Fruit fly (Drosophila melanogaster) whole organism, pupa: ENCODE measurements around the gene CG42238.

ENCODE experiments used
- CG10348 ChIP-seq: fragments of 200-800 bp; sonication (Bioruptor generic); IDR thresholded peaks from 2 replicates; pipeline ENCODE4 v1.3.6; 2022; ENCODE audit warnings: missing biosample characterization, missing genetic modification characterization
- CG12605 ChIP-seq: fragments of 200-800 bp; sonication (Bioruptor generic); IDR thresholded peaks from 2 replicates; pipeline ENCODE4 v1.3.6; 2022; ENCODE audit warnings: missing biosample characterization, missing genetic modification characterization
- CG13204 ChIP-seq: fragments of 200-800 bp; sonication (Bioruptor generic); optimal IDR thresholded peaks from 2 replicates; lab custom pipeline; 2018; ENCODE audit warnings: missing biosample characterization, mild to moderate bottlenecking, missing genetic modification characterization, moderate library complexity
- CG14655 ChIP-seq: fragments of 200-800 bp; sonication (Bioruptor generic); optimal IDR thresholded peaks from 3 replicates; lab custom pipeline; 2017; ENCODE audit warnings: mild to moderate bottlenecking, missing biosample characterization, missing genetic modification reagents, missing genetic modification characterization
- CG15710 ChIP-seq: fragments of 200-800 bp; sonication (Bioruptor generic); optimal IDR thresholded peaks from 2 replicates; lab custom pipeline; 2018; ENCODE audit warnings: missing biosample characterization, mild to moderate bottlenecking, missing genetic modification characterization, moderate library complexity
- CG17806 ChIP-seq: fragments of 200-800 bp; sonication (Bioruptor generic); optimal IDR thresholded peaks from 2 replicates; lab custom pipeline; 2018; ENCODE audit warnings: missing biosample characterization, mild to moderate bottlenecking, missing genetic modification characterization, moderate library complexity
- CG32121 ChIP-seq: fragments of 200-800 bp; sonication (Bioruptor generic); IDR thresholded peaks from 2 replicates; pipeline ENCODE4 v1.3.6; 2022; ENCODE audit warnings: missing biosample characterization, missing genetic modification characterization
- CG34367 ChIP-seq: fragments of 200-800 bp; sonication (Bioruptor generic); optimal IDR thresholded peaks from 2 replicates; lab custom pipeline; 2018; ENCODE audit warnings: missing biosample characterization, mild to moderate bottlenecking, missing genetic modification characterization
- CG4496 ChIP-seq: fragments of 200-800 bp; sonication (Bioruptor generic); IDR thresholded peaks from 3 replicates; pipeline ENCODE4 v1.3.6; 2022; ENCODE audit warnings: missing biosample characterization, missing genetic modification characterization
- CG8159 ChIP-seq: fragments of 200-800 bp; sonication (Bioruptor generic); optimal IDR thresholded peaks from 3 replicates; lab custom pipeline; 2018; ENCODE audit warnings: missing biosample characterization, mild to moderate bottlenecking, missing genetic modification characterization, moderate library complexity
- CG8301 ChIP-seq: fragments of 200-800 bp; sonication (Bioruptor generic); optimal IDR thresholded peaks from 2 replicates; lab custom pipeline; 2018; ENCODE audit warnings: missing biosample characterization, mild to moderate bottlenecking, missing genetic modification characterization
- CG9948 ChIP-seq: fragments of 200-800 bp; sonication (Bioruptor generic); optimal IDR thresholded peaks from 2 replicates; lab custom pipeline; 2018; ENCODE audit warnings: missing biosample characterization, mild to moderate bottlenecking, missing genetic modification characterization, moderate library complexity
- D1 ChIP-seq: fragments of 200-800 bp; sonication (Bioruptor generic); optimal IDR thresholded peaks from 2 replicates; lab custom pipeline; 2018; ENCODE audit warnings: missing biosample characterization, mild to moderate bottlenecking, missing genetic modification characterization, moderate library complexity
- EcR ChIP-seq: fragments of 200-800 bp; sonication (Bioruptor generic); optimal IDR thresholded peaks from 3 replicates; lab custom pipeline; 2019; ENCODE audit warnings: missing biosample characterization, missing genetic modification characterization, mild to moderate bottlenecking, moderate library complexity, missing genetic modification reagents
- Ets98B ChIP-seq: fragments of 200-800 bp; sonication (Bioruptor generic); IDR thresholded peaks from 2 replicates; pipeline ENCODE4 v1.3.6; 2022; ENCODE audit warnings: missing biosample characterization, missing genetic modification characterization
- Pif1A ChIP-seq: fragments of 200-800 bp; sonication (Bioruptor generic); optimal IDR thresholded peaks from 3 replicates; lab custom pipeline; 2016; ENCODE audit warnings: missing biosample characterization, missing genetic modification characterization
- Pif1B ChIP-seq: fragments of 200-800 bp; sonication (Bioruptor generic); optimal IDR thresholded peaks from 3 replicates; lab custom pipeline; 2016; ENCODE audit warnings: missing biosample characterization, missing genetic modification characterization
- Snoo ChIP-seq: fragments of 200-800 bp; sonication (Bioruptor generic); optimal IDR thresholded peaks from 3 replicates; lab custom pipeline; 2017; ENCODE audit warnings: missing biosample characterization, mild to moderate bottlenecking, missing genetic modification characterization, inconsistent platforms
- fd96Ca ChIP-seq: fragments of 200-800 bp; sonication (Bioruptor generic); IDR thresholded peaks from 3 replicates; pipeline ENCODE4 v1.3.6; 2022; ENCODE audit warnings: missing biosample characterization, missing genetic modification characterization
- gl ChIP-seq: fragments of 200-800 bp; sonication (Bioruptor generic); optimal IDR thresholded peaks from 2 replicates; lab custom pipeline; 2018; ENCODE audit warnings: missing biosample characterization, mild to moderate bottlenecking, missing genetic modification characterization
- rn ChIP-seq: fragments of 200-800 bp; sonication (Bioruptor generic); IDR thresholded peaks from 2 replicates; pipeline ENCODE4 v1.3.6; 2022; ENCODE audit warnings: missing biosample characterization, missing genetic modification characterization

Gene CG42238

dm6 chr2L:21052783-21053463 is 959 bp upstream of the CG42238 start, which contains the start of gene Itgbn:
Itgbn (plus strand) TSS chr2L:21053033.
- TF ChIP-seq Pif1A (GFP tag; lab: Kevin White, UChicago) (no peak), CG34367 (tag; lab: Kevin White, UChicago) (no peak), Pif1B (GFP tag; lab: Kevin White, UChicago) (no peak)
- TF ChIP-seq, all 21 proteins: peak for 0

DNA sequence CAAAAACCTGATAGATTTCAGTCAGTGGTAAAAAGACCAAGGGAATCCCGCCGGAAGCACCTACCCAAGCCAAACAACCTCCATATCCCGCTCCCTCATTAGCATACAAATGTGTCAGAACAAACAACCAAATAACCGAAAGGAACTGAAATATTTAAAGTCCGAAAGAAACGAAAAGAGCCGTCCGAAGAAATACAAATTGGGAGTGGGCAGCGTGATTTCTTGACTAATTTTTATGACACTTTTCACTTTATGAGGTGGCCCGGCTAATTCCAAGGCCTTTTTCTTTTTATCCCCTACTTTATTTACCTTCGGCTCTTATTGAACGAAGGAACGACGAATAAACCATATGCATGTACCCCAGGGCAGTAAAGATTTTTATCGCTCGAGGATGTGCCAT is 11.2 kb downstream of the CG42238 start:
- TF ChIP-seq Snoo (tag; lab: Kevin White, UChicago) (no peak), CG34367 (tag; lab: Kevin White, UChicago) (no peak), CG14655 (GFP tag; lab: Kevin White, UChicago) (no peak), EcR (GFP tag; lab: Kevin White, UChicago) (no peak), CG15710 (tag; lab: Kevin White, UChicago) (no peak)

- no peak for TF ChIP-seq CG32121 (GFP tag; lab: Robert Waterston, UW)
- no peak for TF ChIP-seq Pif1B (GFP tag; lab: Kevin White, UChicago)
- TF ChIP-seq EcR (GFP tag; lab: Kevin White, UChicago) = no peak
- TF ChIP-seq Ets98B (GFP tag; lab: Robert Waterston, UW) = no peak
- TF ChIP-seq CG8159 = no peak
- no peak for TF ChIP-seq CG15710 (tag; lab: Kevin White, UChicago)
- no peak for TF ChIP-seq Pif1A (GFP tag; lab: Kevin White, UChicago)
- no peak for TF ChIP-seq CG10348 (GFP tag; lab: Robert Waterston, UW)
- TF ChIP-seq CG4496 = no peak
- no peak for TF ChIP-seq gl
- no peak for TF ChIP-seq CG9948 (tag; lab: Kevin White, UChicago)
- no peak for TF ChIP-seq Snoo (tag; lab: Kevin White, UChicago)
Measured at dm6 chr2L:21039569-21040159, 12.3 kb downstream of the CG42238 start.

dm6 chr2L:21038723-21039122 is 13.2 kb downstream of the CG42238 start:
- TF ChIP-seq CG14655 (GFP tag; lab: Kevin White, UChicago) (peak; percentile 33), CG12605 (no peak), Pif1B (GFP tag; lab: Kevin White, UChicago) (no peak), CG9948 (tag; lab: Kevin White, UChicago) (peak; percentile 19), CG10348 (GFP tag; lab: Robert Waterston, UW) (no peak), D1 (no peak), CG8159 (peak; percentile 3), CG8301 (tag; lab: Kevin White, UChicago) (peak; percentile 18), CG32121 (GFP tag; lab: Robert Waterston, UW) (no peak), Pif1A (GFP tag; lab: Kevin White, UChicago) (no peak), CG15710 (tag; lab: Kevin White, UChicago) (no peak), Ets98B (GFP tag; lab: Robert Waterston, UW) (no peak), fd96Ca (no peak), CG17806 (tag; lab: Kevin White, UChicago) (peak; percentile 32)

- TF ChIP-seq CG4496 = no peak
- no peak for TF ChIP-seq CG15710 (tag; lab: Kevin White, UChicago)
- no peak for TF ChIP-seq CG32121 (GFP tag; lab: Robert Waterston, UW)
- TF ChIP-seq Snoo (tag; lab: Kevin White, UChicago) = no peak
- TF ChIP-seq CG12605 = no peak
- TF ChIP-seq CG10348 (GFP tag; lab: Robert Waterston, UW) = no peak
- TF ChIP-seq CG17806 (tag; lab: Kevin White, UChicago) = no peak
- no peak for TF ChIP-seq CG8159
- no peak for TF ChIP-seq CG14655 (GFP tag; lab: Kevin White, UChicago)
- TF ChIP-seq, all 21 proteins: peak for 0
Measured at dm6 chr2L:21037723-21038122, 14.2 kb downstream of the CG42238 start.

DNA sequence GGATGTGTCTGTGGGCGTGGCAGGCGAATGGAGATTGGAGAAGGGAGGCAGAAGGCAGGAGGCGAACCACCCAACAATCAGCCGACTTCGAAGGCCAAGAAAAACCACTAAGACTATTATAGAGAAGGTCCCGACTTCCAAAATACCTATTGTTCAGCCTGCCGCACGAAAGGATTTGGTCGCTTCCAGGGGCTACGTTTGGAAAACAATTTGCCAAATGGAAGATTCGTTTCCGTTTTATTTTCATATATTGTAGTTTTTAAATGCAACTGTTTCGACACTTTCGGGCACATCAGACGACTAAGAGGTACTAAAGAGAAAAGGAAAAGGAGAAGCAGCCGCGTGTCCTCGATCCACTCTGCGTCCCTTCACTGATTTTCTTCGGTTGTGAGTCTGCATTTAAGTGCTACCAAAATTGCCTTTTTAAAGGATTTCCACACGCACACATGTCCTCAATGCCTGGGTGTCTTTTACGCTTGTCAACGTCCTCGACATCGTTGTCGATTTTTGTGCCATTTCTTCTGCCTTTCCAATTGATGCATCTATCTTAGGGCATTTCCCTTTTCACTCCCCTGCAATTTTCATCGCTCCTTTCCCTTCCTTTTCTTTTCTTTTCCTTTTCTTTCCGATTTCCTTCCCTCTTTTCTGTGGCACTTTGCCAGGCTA is 16.1 kb downstream of the CG42238 start:
- TF ChIP-seq CG8159 (no peak), CG15710 (tag; lab: Kevin White, UChicago) (no peak), fd96Ca (0 out of 3 replicates have a peak, but pooled peaks have one; percentile 21)
- TF ChIP-seq, all 21 proteins: peak for 1

DNA sequence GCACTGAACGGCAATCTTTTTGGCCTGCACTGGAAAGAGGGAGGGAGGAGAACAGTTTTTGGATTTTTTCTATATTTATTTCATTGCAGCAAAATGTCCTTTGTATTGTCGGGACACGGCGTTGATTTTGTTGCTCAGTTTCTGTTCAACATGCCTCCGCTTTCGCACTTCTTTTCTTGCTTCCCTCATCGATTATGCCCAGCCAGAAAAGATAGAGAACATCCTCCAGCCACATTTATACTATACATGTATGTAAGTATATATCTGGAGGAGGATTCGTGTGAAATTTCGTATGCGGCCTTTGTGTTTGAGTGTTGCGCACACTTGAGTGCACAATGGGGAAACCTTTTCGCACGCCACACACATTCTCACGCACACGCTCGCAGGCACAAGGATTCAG is 17.6 kb downstream of the CG42238 start:
- TF ChIP-seq CG13204 (GFP tag; lab: Kevin White, UChicago) = no peak
- no peak for TF ChIP-seq CG4496
- TF ChIP-seq CG8301 (tag; lab: Kevin White, UChicago) = no peak
- TF ChIP-seq CG9948 (tag; lab: Kevin White, UChicago) = no peak
- no peak for TF ChIP-seq Ets98B (GFP tag; lab: Robert Waterston, UW)
- TF ChIP-seq Pif1A (GFP tag; lab: Kevin White, UChicago) = no peak
- TF ChIP-seq EcR (GFP tag; lab: Kevin White, UChicago) = no peak
- TF ChIP-seq Pif1B (GFP tag; lab: Kevin White, UChicago) = no peak
- TF ChIP-seq CG17806 (tag; lab: Kevin White, UChicago) = no peak
- TF ChIP-seq D1 = no peak
- TF ChIP-seq CG14655 (GFP tag; lab: Kevin White, UChicago) = no peak
- TF ChIP-seq CG15710 (tag; lab: Kevin White, UChicago) = no peak
- no peak for TF ChIP-seq CG12605
- TF ChIP-seq gl = no peak
- no peak for TF ChIP-seq CG34367 (tag; lab: Kevin White, UChicago)
- no peak for TF ChIP-seq fd96Ca
- no peak for TF ChIP-seq CG32121 (GFP tag; lab: Robert Waterston, UW)
- no peak for TF ChIP-seq Snoo (tag; lab: Kevin White, UChicago)
- no peak for TF ChIP-seq rn (GFP tag; lab: Robert Waterston, UW)
